Worm (Caenorhabditis elegans) whole organism, L4/young adult: ENCODE data around the gene nlp-5.

ENCODE experiments used
- W03F9.2 ChIP-seq: fragments of 150-350 bp; optimal IDR thresholded peaks from 2 replicates; lab custom pipeline; 2014; ENCODE audit warnings: missing biosample characterization, missing genetic modification characterization
- dao-5 ChIP-seq: sonication (generic microtip); optimal IDR thresholded peaks from 2 replicates; lab custom pipeline; 2016; ENCODE audit warnings: missing genotype, missing genetic modification characterization, moderate library complexity, missing compliant biosample characterization
- him-1 ChIP-seq: sonication (generic microtip); optimal IDR thresholded peaks from 2 replicates; lab custom pipeline; 2016; ENCODE audit warnings: missing genotype, missing genetic modification reagents, missing genetic modification characterization, missing compliant biosample characterization

nlp-5 gene

ce11 chrII:8238155-8238554, at the start of gene nlp-5:
nlp-5 (plus strand) TSS chrII:8238455.
- TF ChIP-seq W03F9.2 (tag; lab: Kevin White, UChicago) (no peak), dao-5 (tag; lab: Kevin White, UChicago) (no peak), him-1 (tag; lab: Kevin White, UChicago) (no peak)

DNA sequence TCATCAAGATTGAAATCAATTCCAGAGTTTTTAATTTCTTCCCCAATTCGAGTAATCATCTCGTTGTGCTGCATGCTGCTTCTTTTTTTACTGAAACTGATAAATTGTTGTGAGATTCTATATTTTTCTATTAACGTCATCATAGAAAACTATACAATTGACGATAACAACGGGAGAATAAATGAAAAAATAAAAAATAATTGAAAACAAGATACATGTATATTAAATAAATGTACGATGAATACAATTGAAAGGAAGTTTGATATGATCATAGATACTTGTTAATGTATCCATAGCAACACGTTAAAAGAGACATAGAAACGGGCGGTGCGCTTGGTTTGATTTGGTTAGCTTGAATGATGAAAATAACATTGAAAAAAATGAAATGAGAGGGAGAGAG, 47.8 kb upstream of the nlp-5 start, which contains the start of gene T05C12.8:
Gene T05C12.8, minus strand, starts transcription at position 101 of the 400 bp plus-strand sequence.
- TF ChIP-seq W03F9.2 (tag; lab: Kevin White, UChicago) (no peak), him-1 (tag; lab: Kevin White, UChicago) (no peak), dao-5 (tag; lab: Kevin White, UChicago) (no peak)

DNA sequence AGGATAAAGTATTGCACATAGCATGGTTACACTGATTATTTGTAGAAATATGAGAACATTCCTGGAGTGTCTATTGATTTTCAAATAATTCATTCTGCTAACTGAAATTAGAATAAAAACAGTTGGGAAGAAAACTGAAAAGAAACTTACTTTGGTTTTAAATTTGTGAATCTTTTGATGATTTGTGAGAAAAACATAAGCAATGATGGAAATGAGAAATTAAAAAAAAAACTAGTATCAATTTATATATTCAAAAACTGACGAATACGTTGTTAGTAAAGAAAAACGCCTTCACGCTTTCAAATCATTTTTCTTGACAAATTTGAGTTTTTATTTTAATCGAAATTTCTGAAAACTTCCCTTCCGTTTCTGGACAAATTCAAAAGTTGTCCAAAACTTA, 45.1 kb upstream of the nlp-5 start, which contains the start of gene T05C12.9:
Gene T05C12.9, minus strand, starts transcription at position 101 of the 400 bp plus-strand sequence.
- no peak for TF ChIP-seq dao-5 (tag; lab: Kevin White, UChicago)
- no peak for TF ChIP-seq W03F9.2 (tag; lab: Kevin White, UChicago)
- no peak for TF ChIP-seq him-1 (tag; lab: Kevin White, UChicago)

DNA sequence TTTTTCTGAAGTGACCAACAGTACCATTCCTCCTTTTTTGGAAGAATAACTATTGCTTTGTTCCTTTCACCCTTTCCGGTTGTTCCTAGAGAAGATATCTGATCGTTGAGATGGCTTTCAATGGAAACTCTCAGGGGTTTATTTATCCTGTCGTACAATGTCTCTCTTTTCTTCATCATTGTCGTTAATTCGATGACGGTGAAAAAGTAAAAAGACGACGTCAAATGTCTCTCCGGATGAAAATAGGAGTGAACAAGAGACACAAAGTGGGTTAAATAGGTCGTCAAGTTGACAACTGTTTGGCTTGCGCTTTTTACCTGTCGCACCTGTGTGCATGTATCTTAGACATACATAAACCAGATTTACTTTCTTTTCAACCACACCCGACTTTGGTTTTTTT, 44.3 kb upstream of the nlp-5 start:
- TF ChIP-seq dao-5 (tag; lab: Kevin White, UChicago), result no peak
- no peak for TF ChIP-seq him-1 (tag; lab: Kevin White, UChicago)
- TF ChIP-seq W03F9.2 (tag; lab: Kevin White, UChicago), result no peak

ce11 chrII:8198503-8198902, 39.8 kb upstream of the nlp-5 start, which contains the start of gene qua-1:
qua-1 (plus strand) TSS chrII:8198803.
- TF ChIP-seq W03F9.2 (tag; lab: Kevin White, UChicago) (no peak), him-1 (tag; lab: Kevin White, UChicago) (no peak), dao-5 (tag; lab: Kevin White, UChicago) (no peak)

- TF ChIP-seq him-1 (tag; lab: Kevin White, UChicago) (no peak), dao-5 (tag; lab: Kevin White, UChicago) (no peak), W03F9.2 (tag; lab: Kevin White, UChicago) (no peak)
Measured at ce11 chrII:8199803-8200202, 38.5 kb upstream of the nlp-5 start.

ce11 chrII:8204039-8204438, 34.2 kb upstream of the nlp-5 start, which contains the start of gene col-76:
col-76 (plus strand) TSS chrII:8204339.
- TF ChIP-seq W03F9.2 (tag; lab: Kevin White, UChicago) (no peak), dao-5 (tag; lab: Kevin White, UChicago) (no peak)

DNA sequence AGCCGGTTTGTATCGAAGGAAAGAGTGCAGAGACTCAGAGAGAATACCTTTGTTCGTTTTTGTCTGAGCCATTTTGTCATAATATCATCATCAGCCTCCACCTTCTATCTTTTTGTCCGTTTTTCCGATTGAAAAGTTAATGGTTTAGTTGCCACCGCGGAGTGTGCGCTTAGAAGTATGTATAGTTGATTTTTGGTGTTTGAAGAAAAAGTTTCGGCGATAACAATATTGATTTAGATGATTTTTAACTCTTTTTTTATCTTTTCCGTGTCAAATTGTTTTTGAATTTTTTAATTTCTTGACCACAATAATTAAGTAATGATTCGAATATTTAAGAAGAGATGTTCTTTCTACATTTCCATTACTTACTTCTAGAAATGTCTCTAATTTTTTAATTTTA, 32.6 kb upstream of the nlp-5 start:
- no peak for TF ChIP-seq dao-5 (tag; lab: Kevin White, UChicago)
- no peak for TF ChIP-seq him-1 (tag; lab: Kevin White, UChicago)
- TF ChIP-seq W03F9.2 (tag; lab: Kevin White, UChicago), result no peak

DNA sequence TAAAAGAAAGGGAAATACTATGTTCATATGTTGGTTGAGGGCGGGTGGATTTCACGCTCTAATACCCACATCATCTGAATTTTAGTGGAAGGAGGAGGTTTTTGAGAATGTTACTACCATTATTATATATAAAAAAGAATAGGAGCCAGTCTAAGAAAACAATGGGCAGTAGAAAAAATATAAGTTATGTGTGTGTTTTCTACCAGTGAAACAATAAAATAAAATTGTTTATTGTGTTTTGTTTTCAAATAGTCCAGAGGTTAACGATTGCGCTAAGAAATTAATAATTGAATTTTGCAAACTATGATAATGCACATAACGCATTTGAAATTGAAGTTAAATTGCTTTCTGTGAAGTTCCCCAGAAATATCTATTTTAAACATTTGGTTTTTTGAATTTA, 28.8 kb upstream of the nlp-5 start, which contains the start of gene M110.8:
Gene M110.8, minus strand, starts transcription at position 101 of the 400 bp plus-strand sequence.
- TF ChIP-seq dao-5 (tag; lab: Kevin White, UChicago), result no peak
- no peak for TF ChIP-seq W03F9.2 (tag; lab: Kevin White, UChicago)
- TF ChIP-seq him-1 (tag; lab: Kevin White, UChicago), result no peak

DNA sequence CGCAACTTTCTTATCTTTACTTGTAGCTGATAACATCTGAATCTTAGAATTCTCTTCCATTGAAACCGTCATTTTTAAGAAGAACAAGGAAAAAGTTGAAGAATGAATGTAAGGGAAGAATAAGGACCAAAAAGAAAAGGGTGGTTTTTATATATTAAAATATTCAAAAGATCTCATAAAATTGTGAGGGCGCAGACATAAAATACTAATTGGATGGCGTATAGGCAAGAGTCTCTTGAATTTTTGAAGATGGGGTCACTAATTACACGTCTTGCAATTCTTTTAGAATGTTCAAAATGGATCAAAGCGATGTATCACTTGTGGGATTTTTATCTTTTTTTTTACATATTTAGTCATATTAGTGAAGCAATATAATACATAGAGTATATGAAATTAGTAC, 25.6 kb upstream of the nlp-5 start, which contains the start of gene twk-3:
Gene twk-3, minus strand, starts transcription at position 101 of the 400 bp plus-strand sequence.
- TF ChIP-seq dao-5 (tag; lab: Kevin White, UChicago), result no peak
- no peak for TF ChIP-seq him-1 (tag; lab: Kevin White, UChicago)
- no peak for TF ChIP-seq W03F9.2 (tag; lab: Kevin White, UChicago)

- no peak for TF ChIP-seq him-1 (tag; lab: Kevin White, UChicago)
- no peak for TF ChIP-seq dao-5 (tag; lab: Kevin White, UChicago)
- TF ChIP-seq W03F9.2 (tag; lab: Kevin White, UChicago), result no peak
Measured at ce11 chrII:8214367-8214766, 23.9 kb upstream of the nlp-5 start, which contains the start of gene M110.10. M110.10 (minus strand) TSS chrII:8214467.

DNA sequence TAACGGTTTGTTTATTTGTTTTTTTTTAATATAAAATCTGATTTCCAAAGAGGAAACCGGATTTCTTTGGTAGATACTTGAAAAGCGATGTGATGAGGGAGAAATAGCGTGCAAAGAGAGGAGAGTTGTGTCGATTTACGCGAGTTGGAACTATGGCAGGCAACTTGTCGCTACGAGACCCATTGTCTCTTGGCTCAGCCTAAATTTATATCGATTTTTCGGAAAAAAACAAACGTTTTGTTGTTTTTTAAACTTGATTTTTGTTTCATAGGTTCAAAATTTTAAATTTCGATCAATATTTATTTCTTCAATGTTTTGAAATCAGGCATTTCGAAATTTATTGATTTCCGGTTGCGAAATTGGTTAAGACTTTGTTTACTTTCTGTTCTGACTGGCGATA, 21.8 kb upstream of the nlp-5 start, which contains the start of gene M110.3:
Gene M110.3, minus strand, starts transcription at position 184 of the 400 bp plus-strand sequence.
- TF ChIP-seq W03F9.2 (tag; lab: Kevin White, UChicago), result peak; percentile 45
- no peak for TF ChIP-seq him-1 (tag; lab: Kevin White, UChicago)
- TF ChIP-seq dao-5 (tag; lab: Kevin White, UChicago), result no peak

DNA sequence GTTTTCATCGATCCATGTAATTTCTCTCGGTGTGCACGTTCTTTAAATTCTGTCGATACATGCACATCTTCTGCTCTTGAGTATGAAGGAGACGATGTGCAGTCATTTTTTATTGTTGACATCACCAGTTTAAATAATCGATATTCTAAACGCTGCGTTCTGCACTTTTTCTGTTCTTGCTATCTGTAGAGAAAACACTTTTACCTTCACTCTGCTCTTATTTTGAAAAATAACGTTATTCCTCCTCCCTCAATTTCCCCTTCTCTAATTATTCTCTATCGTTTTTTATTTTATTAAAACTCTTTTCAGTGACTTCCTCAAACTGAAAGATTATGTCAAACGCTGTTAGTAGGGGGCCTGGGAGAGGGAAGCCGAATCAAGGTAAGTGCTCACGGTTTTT, 21.3 kb upstream of the nlp-5 start, which contains the start of gene ifg-1:
Gene ifg-1, plus strand, starts transcription at position 301 of the 400 bp plus-strand sequence.
- TF ChIP-seq him-1 (tag; lab: Kevin White, UChicago) (no peak), W03F9.2 (tag; lab: Kevin White, UChicago) (no peak)

DNA sequence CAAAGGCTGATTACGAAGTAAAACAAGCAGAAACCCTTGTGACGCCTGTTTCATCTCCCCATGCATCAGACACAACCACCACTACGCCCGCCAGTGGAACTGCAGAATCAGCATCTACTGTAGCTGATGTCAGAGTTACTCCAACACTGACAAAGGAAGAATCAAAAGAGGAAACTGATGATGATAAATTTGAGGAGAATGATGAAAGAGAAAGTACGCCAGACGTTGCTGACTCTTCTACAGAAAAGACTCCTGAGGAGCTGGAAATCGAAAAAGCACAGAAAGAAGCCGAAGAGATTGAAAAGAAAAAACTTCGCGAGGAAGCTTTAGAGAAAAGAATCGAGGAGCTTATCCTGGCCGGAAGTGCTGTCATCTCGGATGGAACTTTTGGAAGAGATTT, 20.0 kb upstream of the nlp-5 start:
- TF ChIP-seq him-1 (tag; lab: Kevin White, UChicago), result no peak
- no peak for TF ChIP-seq W03F9.2 (tag; lab: Kevin White, UChicago)
- no peak for TF ChIP-seq dao-5 (tag; lab: Kevin White, UChicago)
